Worm (Caenorhabditis elegans) whole organism, L1 larva: ENCODE data around the gene marg-1.

Experiments used
- aly-2 ChIP-seq: fragments of 150-350 bp; optimal IDR thresholded peaks from 2 replicates; lab custom pipeline; 2014; ENCODE audit warnings: missing biosample characterization, missing genetic modification characterization
- ceh-82 ChIP-seq, 3 experiments: fragments of 150-350 bp in 1 of 3; sonication (generic microtip) in 2 of 3; optimal IDR thresholded peaks; 2 replicates each; lab custom pipeline; 2014 to 2017; ENCODE audit warnings: missing biosample characterization in 3 of 3, missing genetic modification characterization in 3 of 3
- ces-1 ChIP-seq: fragments of 150-350 bp; optimal IDR thresholded peaks from 2 replicates; lab custom pipeline; 2014; ENCODE audit warnings: missing biosample characterization, missing genetic modification reagents, missing genetic modification characterization
- lin-13 ChIP-seq: fragments of 150-350 bp; optimal IDR thresholded peaks from 2 replicates; lab custom pipeline; 2014; ENCODE audit warnings: missing biosample characterization, missing genetic modification reagents, missing genetic modification characterization
- nhr-28 ChIP-seq: fragments of 150-350 bp; optimal IDR thresholded peaks from 2 replicates; lab custom pipeline; 2014; ENCODE audit warnings: missing biosample characterization, missing genetic modification characterization
- nhr-90 ChIP-seq: sonication (generic microtip); optimal IDR thresholded peaks from 2 replicates; lab custom pipeline; 2016; ENCODE audit warnings: mild to moderate bottlenecking, missing genetic modification characterization, missing compliant biosample characterization; ENCODE audit not compliant: poor library complexity
- pqm-1 ChIP-seq: sonication (generic microtip); optimal IDR thresholded peaks from 3 replicates; lab custom pipeline; 2017; ENCODE audit warnings: missing biosample characterization, missing genetic modification characterization
- skn-1 ChIP-seq: fragments of 150-350 bp; optimal IDR thresholded peaks from 2 replicates; lab custom pipeline; 2014; ENCODE audit warnings: missing biosample characterization, missing genetic modification characterization
- snpc-4 ChIP-seq: fragments of 150-350 bp; optimal IDR thresholded peaks from 2 replicates; lab custom pipeline; 2014; ENCODE audit warnings: missing biosample characterization, missing genetic modification characterization
- unc-86 ChIP-seq: sonication (generic microtip); optimal IDR thresholded peaks from 2 replicates; lab custom pipeline; 2016; ENCODE audit warnings: missing genetic modification characterization, missing compliant biosample characterization
- ztf-11 ChIP-seq, 2 experiments: sonication (generic microtip); optimal IDR thresholded peaks; 2 replicates each; lab custom pipeline; 2016 to 2017; ENCODE audit warnings: missing genetic modification characterization in 2 of 2, missing biosample characterization in 1 of 2, missing compliant biosample characterization in 1 of 2
- ztf-4 ChIP-seq: fragments of 150-350 bp; optimal IDR thresholded peaks from 2 replicates; lab custom pipeline; 2014; ENCODE audit warnings: missing biosample characterization, missing genetic modification characterization

- TF ChIP-seq ceh-82 (tag; optimal IDR thresholded peaks at IDR 0.05; lab: Kevin White, UChicago) (no peak), ztf-4 (tag; lab: Kevin White, UChicago) (no peak), aly-2 (tag; lab: Kevin White, UChicago) (no peak), snpc-4 (tag; lab: Kevin White, UChicago) (no peak), nhr-28 (tag; lab: Kevin White, UChicago) (no peak), pqm-1 (no peak), lin-13 (GFP tag; lab: Kevin White, UChicago) (no peak), ces-1 (GFP tag; lab: Kevin White, UChicago) (no peak), unc-86 (tag; lab: Kevin White, UChicago) (no peak), ztf-11 (tag; optimal IDR thresholded peaks at IDR 0.05; lab: Kevin White, UChicago) (no peak), skn-1 (tag; lab: Kevin White, UChicago) (no peak), nhr-90 (no peak)
Observed at ce11 chrX:3755753-3756152, 25.2 kb downstream of the marg-1 start.
